Worm (Caenorhabditis elegans) whole organism, L4 larva: ENCODE data around the gene Y70G10A.4.
A peak's percentile ranks its signal among the peaks of the same experiment; 100 is the strongest.

Experiments
- D1046.2 ChIP-seq: fragments of 200-800 bp; sonication (Bioruptor generic); IDR thresholded peaks from 2 replicates; pipeline ENCODE4 v1.3.6; 2022; ENCODE audit warnings: missing genetic modification characterization, missing compliant biosample characterization
- F10B5.3 ChIP-seq: sonication (generic microtip); optimal IDR thresholded peaks from 2 replicates; lab custom pipeline; 2016; ENCODE audit warnings: mild to moderate bottlenecking, missing genetic modification characterization, missing compliant biosample characterization
- F26F4.8 ChIP-seq: fragments of 200-800 bp; sonication (Bioruptor generic); conservative IDR thresholded peaks from 2 replicates; pipeline ENCODE4 v1.3.6; 2022; ENCODE audit warnings: missing genetic modification characterization, missing compliant biosample characterization
- F37D6.2 ChIP-seq: sonication (generic microtip); optimal IDR thresholded peaks from 2 replicates; lab custom pipeline; 2016; ENCODE audit warnings: mild to moderate bottlenecking, missing genetic modification characterization, missing compliant biosample characterization
- F44E2.7 ChIP-seq: fragments of 200-800 bp; sonication (Bioruptor generic); IDR thresholded peaks from 2 replicates; pipeline ENCODE4 v2.1.2; 2022; ENCODE audit warnings: missing genetic modification characterization, missing compliant biosample characterization
- R02D3.7 ChIP-seq: fragments of 150-350 bp; sonication (generic microtip); optimal IDR thresholded peaks from 3 replicates; lab custom pipeline; 2014; ENCODE audit warnings: missing biosample characterization, missing genetic modification characterization
- T20F7.1 ChIP-seq: fragments of 200-800 bp; sonication (Bioruptor generic); optimal IDR thresholded peaks from 2 replicates; lab custom pipeline; 2018; ENCODE audit warnings: mild to moderate bottlenecking, missing genetic modification characterization, missing compliant biosample characterization
- T26A8.4 ChIP-seq: fragments of 200-800 bp; sonication (Bioruptor generic); IDR thresholded peaks from 2 replicates; pipeline ENCODE4 v1.3.6; 2022; ENCODE audit warnings: missing genetic modification characterization, missing compliant biosample characterization
- Y5F2A.4 ChIP-seq: fragments of 200-800 bp; sonication (Bioruptor generic); optimal IDR thresholded peaks from 2 replicates; lab custom pipeline; 2018; ENCODE audit warnings: mild to moderate bottlenecking, missing genetic modification characterization, missing compliant biosample characterization
- ZK337.2 ChIP-seq: fragments of 200-800 bp; sonication (Bioruptor generic); IDR thresholded peaks from 2 replicates; pipeline ENCODE4 v1.3.6; 2022; ENCODE audit warnings: missing genetic modification reagents, missing genetic modification characterization, missing compliant biosample characterization
- attf-4 ChIP-seq: sonication (generic microtip); optimal IDR thresholded peaks from 3 replicates; lab custom pipeline; 2017; ENCODE audit warnings: missing biosample characterization, missing genetic modification characterization
- ceh-32 ChIP-seq: sonication (generic microtip); optimal IDR thresholded peaks from 2 replicates; lab custom pipeline; 2016; ENCODE audit warnings: mild to moderate bottlenecking, missing genetic modification characterization, missing compliant biosample characterization; ENCODE audit not compliant: poor library complexity
- ceh-44 ChIP-seq: fragments of 200-800 bp; sonication (Bioruptor generic); IDR thresholded peaks from 2 replicates; pipeline ENCODE4 v1.3.6; 2022; ENCODE audit warnings: missing genetic modification reagents, missing genetic modification characterization, missing compliant biosample characterization
- ceh-62 ChIP-seq: sonication (generic microtip); optimal IDR thresholded peaks from 2 replicates; lab custom pipeline; 2017; ENCODE audit warnings: missing biosample characterization, missing genetic modification characterization
- daf-19 ChIP-seq: fragments of 200-800 bp; sonication (Bioruptor generic); conservative IDR thresholded peaks from 2 replicates; pipeline ENCODE4 v1.3.6; 2022; ENCODE audit warnings: missing genetic modification characterization, missing compliant biosample characterization
- daf-8 ChIP-seq: fragments of 200-800 bp; sonication (Bioruptor generic); IDR thresholded peaks from 2 replicates; pipeline ENCODE4 v1.3.6; 2022; ENCODE audit warnings: missing genetic modification characterization, missing compliant biosample characterization
- dpl-1 ChIP-seq: fragments of 150-350 bp; optimal IDR thresholded peaks from 2 replicates; lab custom pipeline; 2014; ENCODE audit warnings: missing biosample characterization, missing genetic modification reagents, missing genetic modification characterization
- dve-1 ChIP-seq: sonication (generic microtip); optimal IDR thresholded peaks from 2 replicates; lab custom pipeline; 2017; ENCODE audit warnings: antibody characterized with exemption, mild to moderate bottlenecking, missing genetic modification characterization, missing compliant biosample characterization; ENCODE audit not compliant: insufficient read depth
- hlh-30 ChIP-seq: sonication (generic microtip); optimal IDR thresholded peaks from 2 replicates; lab custom pipeline; 2017; ENCODE audit warnings: antibody characterized with exemption, mild to moderate bottlenecking, missing genetic modification characterization, missing compliant biosample characterization; ENCODE audit not compliant: insufficient read depth
- hmg-1.1 ChIP-seq: fragments of 200-800 bp; sonication (Bioruptor generic); IDR thresholded peaks from 2 replicates; pipeline ENCODE4 v1.3.6; 2022; ENCODE audit warnings: missing genetic modification reagents, missing genetic modification characterization, missing compliant biosample characterization
- lim-7 ChIP-seq: fragments of 200-800 bp; sonication (Bioruptor generic); IDR thresholded peaks from 2 replicates; pipeline ENCODE4 v1.3.6; 2022; ENCODE audit warnings: missing genetic modification characterization, missing compliant biosample characterization
- lin-1 ChIP-seq: fragments of 200-800 bp; sonication (Bioruptor generic); IDR thresholded peaks from 2 replicates; pipeline ENCODE4 v1.3.6; 2022; ENCODE audit warnings: missing genetic modification reagents, missing genetic modification characterization, missing compliant biosample characterization
- lin-13 ChIP-seq: fragments of 150-350 bp; optimal IDR thresholded peaks from 2 replicates; lab custom pipeline; 2014; ENCODE audit warnings: missing biosample characterization, missing genetic modification reagents, missing genetic modification characterization
- lin-38 ChIP-seq: fragments of 200-800 bp; sonication (Bioruptor generic); IDR thresholded peaks from 2 replicates; pipeline ENCODE4 v1.3.6; 2022; ENCODE audit warnings: missing genetic modification reagents, missing genetic modification characterization, missing compliant biosample characterization
- lir-3 ChIP-seq: sonication (generic microtip); optimal IDR thresholded peaks from 2 replicates; lab custom pipeline; 2016; ENCODE audit warnings: mild to moderate bottlenecking, missing genetic modification characterization, missing compliant biosample characterization
- lsy-2 ChIP-seq, 2 experiments: fragments of 150-350 bp in 1 of 2; sonication (generic microtip) in 1 of 2; optimal IDR thresholded peaks; 2 replicates each; lab custom pipeline; 2014 to 2017; ENCODE audit warnings: missing biosample characterization in 2 of 2, missing genetic modification characterization in 2 of 2
- madf-9 ChIP-seq: fragments of 200-800 bp; sonication (Bioruptor generic); conservative IDR thresholded peaks from 2 replicates; pipeline ENCODE4 v1.3.6; 2022; ENCODE audit warnings: missing genetic modification reagents, missing genetic modification characterization, missing compliant biosample characterization
- mep-1 ChIP-seq: fragments of 150-350 bp; sonication (generic microtip); optimal IDR thresholded peaks from 3 replicates; lab custom pipeline; 2014; ENCODE audit warnings: missing biosample characterization, missing genetic modification characterization
- mes-2 ChIP-seq: sonication (generic microtip); optimal IDR thresholded peaks from 2 replicates; lab custom pipeline; 2016; ENCODE audit warnings: missing genotype, mild to moderate bottlenecking, missing genetic modification characterization, missing compliant biosample characterization; ENCODE audit not compliant: poor library complexity, severe bottlenecking
- mxl-3 ChIP-seq: fragments of 200-800 bp; sonication (Bioruptor generic); optimal IDR thresholded peaks from 2 replicates; lab custom pipeline; 2018; ENCODE audit warnings: mild to moderate bottlenecking, missing genetic modification characterization, missing compliant biosample characterization
- nhr-11 ChIP-seq: fragments of 150-350 bp; optimal IDR thresholded peaks from 2 replicates; lab custom pipeline; 2014; ENCODE audit warnings: missing biosample characterization, missing genetic modification characterization
- nhr-111 ChIP-seq: fragments of 200-800 bp; sonication (Bioruptor generic); optimal IDR thresholded peaks from 2 replicates; lab custom pipeline; 2018; ENCODE audit warnings: mild to moderate bottlenecking, missing genetic modification characterization, missing compliant biosample characterization
- nhr-28 ChIP-seq: fragments of 150-350 bp; optimal IDR thresholded peaks from 2 replicates; lab custom pipeline; 2014; ENCODE audit warnings: missing biosample characterization, missing genetic modification characterization
- nhr-41 ChIP-seq: fragments of 200-800 bp; sonication (Bioruptor generic); IDR thresholded peaks from 2 replicates; pipeline ENCODE4 v1.3.6; 2022; ENCODE audit warnings: missing genetic modification reagents, missing genetic modification characterization, missing compliant biosample characterization
- nhr-42 ChIP-seq: fragments of 200-800 bp; sonication (Bioruptor generic); IDR thresholded peaks from 2 replicates; pipeline ENCODE4 v1.3.6; 2022; ENCODE audit warnings: missing genetic modification characterization, missing compliant biosample characterization
- nhr-6 ChIP-seq: fragments of 150-350 bp; optimal IDR thresholded peaks from 2 replicates; lab custom pipeline; 2014; ENCODE audit warnings: missing biosample characterization, missing genetic modification characterization
- php-3 ChIP-seq: fragments of 200-800 bp; sonication (Bioruptor generic); IDR thresholded peaks from 2 replicates; pipeline ENCODE4 v1.3.6; 2022; ENCODE audit warnings: missing genetic modification reagents, missing genetic modification characterization, missing compliant biosample characterization
- sdz-12 ChIP-seq: fragments of 200-800 bp; sonication (Bioruptor generic); optimal IDR thresholded peaks from 2 replicates; lab custom pipeline; 2018; ENCODE audit warnings: mild to moderate bottlenecking, missing genetic modification characterization, missing compliant biosample characterization
- set-16 ChIP-seq: fragments of 200-800 bp; sonication (Bioruptor generic); IDR thresholded peaks from 2 replicates; pipeline ENCODE4 v1.3.6; 2022; ENCODE audit warnings: missing genetic modification reagents, missing genetic modification characterization, missing compliant biosample characterization
- skn-1 ChIP-seq: fragments of 150-350 bp; optimal IDR thresholded peaks from 2 replicates; lab custom pipeline; 2014; ENCODE audit warnings: missing biosample characterization, missing genetic modification characterization
- spr-3 ChIP-seq: fragments of 200-800 bp; sonication (Bioruptor generic); optimal IDR thresholded peaks from 2 replicates; lab custom pipeline; 2018; ENCODE audit warnings: mild to moderate bottlenecking, missing genetic modification characterization, missing compliant biosample characterization
- unc-39 ChIP-seq: sonication (generic microtip); optimal IDR thresholded peaks from 2 replicates; lab custom pipeline; 2017; ENCODE audit warnings: missing biosample characterization, missing genetic modification characterization
- unc-62 ChIP-seq, 3 experiments: fragments of 150-350 bp in 1 of 3; sonication (generic microtip); optimal IDR thresholded peaks in 2 of 3; peaks in 1 of 3; 1 replicate in 1 of 3; 2 replicates in 2 of 3; lab custom pipeline; 2014 to 2017; ENCODE audit warnings: missing biosample characterization in 3 of 3, missing genetic modification characterization in 3 of 3, missing genetic modification reagents in 3 of 3, missing genotype in 1 of 3
- vab-7 ChIP-seq: fragments of 200-800 bp; sonication (Bioruptor generic); IDR thresholded peaks from 2 replicates; pipeline ENCODE4 v1.3.6; 2022; ENCODE audit warnings: missing genetic modification reagents, missing genetic modification characterization, missing compliant biosample characterization
- zag-1 ChIP-seq: fragments of 150-350 bp; optimal IDR thresholded peaks from 2 replicates; lab custom pipeline; 2014; ENCODE audit warnings: missing biosample characterization, missing genetic modification characterization
- zfp-2 ChIP-seq: sonication (generic microtip); optimal IDR thresholded peaks from 2 replicates; lab custom pipeline; 2016; ENCODE audit warnings: mild to moderate bottlenecking, missing genetic modification characterization, missing compliant biosample characterization
- ztf-7 ChIP-seq: fragments of 150-350 bp; optimal IDR thresholded peaks from 2 replicates; lab custom pipeline; 2014; ENCODE audit warnings: missing biosample characterization, missing genetic modification characterization

The Y70G10A.4 gene

ce11 chrIII:10266824-10267223, 44.9 kb downstream of the Y70G10A.4 start, which contains the start of gene inpp-4B:
inpp-4B (minus strand) TSS chrIII:10266877.
- 0 out of 2 replicates have a peak, but pooled peaks have one; percentile 8 for TF ChIP-seq ZK337.2
- TF ChIP-seq hmg-1.1 (GFP tag; lab: Robert Waterston, UW), result 0 out of 2 replicates have a peak, but pooled peaks have one; percentile 14
- peak; percentile 57; the same call in 1 of the 2 replicates for TF ChIP-seq lin-38 (GFP tag; lab: Robert Waterston, UW)
- TF ChIP-seq mes-2 (tag; lab: Kevin White, UChicago), result peak; percentile 17

ce11 chrIII:10270778-10271307, 48.9 kb downstream of the Y70G10A.4 start, which contains the start of gene cnk-1:
cnk-1 (plus strand) TSS chrIII:10271257.
- TF ChIP-seq ceh-32 (tag; lab: Kevin White, UChicago) (no peak), nhr-111 (GFP tag; lab: Kevin White, UChicago) (no peak), spr-3 (peak; percentile 44), vab-7 (peak; percentile 96), unc-62 (GFP tag; optimal IDR thresholded peaks at IDR 0.05 in 1 of 2; lab: Kevin White, UChicago) (no peak), unc-62 (tag; optimal IDR thresholded peaks at IDR 0.05; lab: Kevin White, UChicago) (no peak), lsy-2 (tag; optimal IDR thresholded peaks at IDR 0.05; lab: Kevin White, UChicago) (peak in 1 of 2 experiments; percentile 82), unc-39 (no peak), ceh-44 (GFP tag; lab: Robert Waterston, UW) (peak; percentile 99), mep-1 (tag; lab: Kevin White, UChicago) (peak; percentile 42), nhr-28 (tag; lab: Kevin White, UChicago) (no peak), lir-3 (tag; lab: Kevin White, UChicago) (no peak), sdz-12 (GFP tag; lab: Kevin White, UChicago) (peak; percentile 74), T26A8.4 (peak; percentile 97), skn-1 (tag; lab: Kevin White, UChicago) (no peak), daf-19 (GFP tag; lab: Robert Waterston, UW) (no peak), ztf-7 (no peak), mxl-3 (GFP tag; lab: Kevin White, UChicago) (peak; percentile 85), zfp-2 (tag; lab: Kevin White, UChicago) (no peak), daf-8 (GFP tag; lab: Robert Waterston, UW) (0 out of 2 replicates have a peak, but pooled peaks have one; percentile 11), T20F7.1 (no peak), lin-38 (GFP tag; lab: Robert Waterston, UW) (peak; percentile 98), lin-1 (GFP tag; lab: Robert Waterston, UW) (peak; percentile 94), ceh-62 (tag; lab: Kevin White, UChicago) (no peak), nhr-42 (GFP tag; lab: Robert Waterston, UW) (peak; percentile 97), attf-4 (no peak), ZK337.2 (peak; percentile 99), D1046.2 (GFP tag; lab: Robert Waterston, UW) (peak; percentile 97), Y5F2A.4 (no peak), F37D6.2 (tag; lab: Kevin White, UChicago) (peak; percentile 74), nhr-41 (GFP tag; lab: Robert Waterston, UW) (peak; percentile 74; the same call in 1 of the 2 replicates), F26F4.8 (GFP tag; lab: Robert Waterston, UW) (no peak), nhr-11 (tag; lab: Kevin White, UChicago) (peak; percentile 1), set-16 (GFP tag; lab: Robert Waterston, UW) (peak; percentile 92), dpl-1 (peak; percentile 52), lim-7 (no peak; the same call in 1 of the 2 replicates), zag-1 (tag; lab: Kevin White, UChicago) (no peak), hmg-1.1 (GFP tag; lab: Robert Waterston, UW) (peak; percentile 99), dve-1 (tag; lab: Kevin White, UChicago) (peak; percentile 62), lin-13 (GFP tag; lab: Kevin White, UChicago) (peak; percentile 51), R02D3.7 (tag; lab: Kevin White, UChicago) (peak; percentile 36), hlh-30 (tag; lab: Kevin White, UChicago) (peak; percentile 66), php-3 (GFP tag; lab: Robert Waterston, UW) (peak; percentile 96), madf-9 (GFP tag; lab: Robert Waterston, UW) (peak; percentile 99), F44E2.7 (GFP tag; lab: Robert Waterston, UW) (no peak), nhr-6 (tag; lab: Kevin White, UChicago) (peak; percentile 43), F10B5.3 (tag; lab: Kevin White, UChicago) (no peak)
